Fruit fly (Drosophila melanogaster) whole organism, adult: ENCODE data around the gene Taf13.

Experiments
- CG11617 ChIP-seq: fragments of 200-800 bp; sonication (Bioruptor generic); optimal IDR thresholded peaks from 2 replicates; lab custom pipeline; 2017; ENCODE audit warnings: mild to moderate bottlenecking, missing biosample characterization, missing genetic modification reagents, missing genetic modification characterization
- CG12768 ChIP-seq: fragments of 200-800 bp; sonication (Bioruptor generic); optimal IDR thresholded peaks from 2 replicates; lab custom pipeline; 2017; ENCODE audit warnings: missing biosample characterization, missing genetic modification characterization, mild to moderate bottlenecking, moderate library complexity, missing genetic modification reagents
- CG14711 ChIP-seq: fragments of 200-800 bp; sonication (Bioruptor generic); optimal IDR thresholded peaks from 2 replicates; lab custom pipeline; 2018; ENCODE audit warnings: missing biosample characterization, mild to moderate bottlenecking, missing genetic modification characterization, moderate library complexity
- CG1620 ChIP-seq: fragments of 200-800 bp; sonication (Bioruptor generic); optimal IDR thresholded peaks from 2 replicates; lab custom pipeline; 2016; ENCODE audit warnings: missing biosample characterization, missing genetic modification characterization
- CG33017 ChIP-seq: fragments of 200-800 bp; sonication (Bioruptor generic); optimal IDR thresholded peaks from 2 replicates; lab custom pipeline; 2018; ENCODE audit warnings: missing biosample characterization, mild to moderate bottlenecking, missing genetic modification characterization, moderate library complexity
- CG5204 ChIP-seq: fragments of 200-800 bp; sonication (Bioruptor generic); optimal IDR thresholded peaks from 2 replicates; lab custom pipeline; 2016; ENCODE audit warnings: missing biosample characterization, missing genetic modification characterization
- CG7045 ChIP-seq: fragments of 200-800 bp; sonication (Bioruptor generic); optimal IDR thresholded peaks from 2 replicates; lab custom pipeline; 2017; ENCODE audit warnings: missing biosample characterization, mild to moderate bottlenecking, missing genetic modification characterization
- CG7101 ChIP-seq: fragments of 200-800 bp; sonication (Bioruptor generic); optimal IDR thresholded peaks from 2 replicates; lab custom pipeline; 2018; ENCODE audit warnings: missing biosample characterization, mild to moderate bottlenecking, missing genetic modification characterization, moderate library complexity
- Clk ChIP-seq: fragments of 200-800 bp; sonication (Bioruptor generic); optimal IDR thresholded peaks from 2 replicates; lab custom pipeline; 2017; ENCODE audit warnings: missing biosample characterization, missing genetic modification characterization
- Crg-1 ChIP-seq: fragments of 200-800 bp; sonication (Bioruptor generic); optimal IDR thresholded peaks from 2 replicates; lab custom pipeline; 2016; ENCODE audit warnings: missing biosample characterization, missing genetic modification characterization
- Hr96 ChIP-seq: fragments of 200-800 bp; sonication (Bioruptor generic); optimal IDR thresholded peaks from 2 replicates; lab custom pipeline; 2016; ENCODE audit warnings: missing biosample characterization, missing genetic modification characterization
- Mnt ChIP-seq: fragments of 200-800 bp; sonication (Bioruptor generic); optimal IDR thresholded peaks from 2 replicates; lab custom pipeline; 2016; ENCODE audit warnings: missing biosample characterization, mild to moderate bottlenecking, missing genetic modification characterization
- bab1 ChIP-seq: fragments of 200-800 bp; sonication (Bioruptor generic); optimal IDR thresholded peaks from 3 replicates; lab custom pipeline; 2019; ENCODE audit warnings: missing biosample characterization, mild to moderate bottlenecking, missing genetic modification characterization, moderate library complexity
- cic ChIP-seq: fragments of 200-800 bp; sonication (Bioruptor generic); optimal IDR thresholded peaks from 2 replicates; lab custom pipeline; 2017; ENCODE audit warnings: missing biosample characterization, mild to moderate bottlenecking, missing genetic modification characterization, moderate library complexity
- cnc ChIP-seq, 2 experiments: fragments of >200 bp; optimal IDR thresholded peaks; 2 replicates each; lab custom pipeline; 2017
- kay ChIP-seq: fragments of 200-800 bp; sonication (Bioruptor generic); peaks from one replicate; lab custom pipeline; 2016; ENCODE audit warnings: missing biosample characterization, missing genetic modification characterization, borderline replicate concordance
- ovo ChIP-seq: fragments of 200-800 bp; sonication (Bioruptor generic); optimal IDR thresholded peaks from 2 replicates; lab custom pipeline; 2016; ENCODE audit warnings: missing biosample characterization, missing genetic modification characterization
- pad ChIP-seq: fragments of 200-800 bp; sonication (Bioruptor generic); optimal IDR thresholded peaks from 3 replicates; lab custom pipeline; 2017; ENCODE audit warnings: missing biosample characterization, missing genetic modification characterization, mild to moderate bottlenecking, moderate library complexity, missing genetic modification reagents
- tj ChIP-seq: fragments of 200-800 bp; sonication (Bioruptor generic); optimal IDR thresholded peaks from 3 replicates; lab custom pipeline; 2017; ENCODE audit warnings: missing biosample characterization, mild to moderate bottlenecking, missing genetic modification characterization, moderate library complexity
- toe ChIP-seq: fragments of 200-800 bp; sonication (Bioruptor generic); optimal IDR thresholded peaks from 2 replicates; lab custom pipeline; 2016; ENCODE audit warnings: missing biosample characterization, missing genetic modification characterization

The Taf13 gene

dm6 chr2L:20115865-20116264 lies 22.2 kb upstream of the Taf13 start:
- TF ChIP-seq CG12768 (no peak), CG7045 (GFP tag; lab: Kevin White, UChicago) (no peak), pad (GFP tag; lab: Kevin White, UChicago) (no peak), Clk (GFP tag; lab: Kevin White, UChicago) (no peak), CG7101 (tag; lab: Kevin White, UChicago) (no peak), CG1620 (GFP tag; lab: Kevin White, UChicago) (no peak), CG5204 (GFP tag; lab: Kevin White, UChicago) (no peak), cnc (optimal IDR thresholded peaks at IDR 0.05; lab: Kevin White, UChicago) (no peak), CG11617 (GFP tag; lab: Kevin White, UChicago) (no peak), CG14711 (tag; lab: Kevin White, UChicago) (no peak), tj (GFP tag; lab: Kevin White, UChicago) (no peak), Mnt (GFP tag; lab: Kevin White, UChicago) (no peak), kay (GFP tag; lab: Kevin White, UChicago) (no peak), ovo (GFP tag; lab: Kevin White, UChicago) (no peak)

- TF ChIP-seq pad (GFP tag; lab: Kevin White, UChicago) = peak; percentile 44
- TF ChIP-seq kay (GFP tag; lab: Kevin White, UChicago) = no peak
- TF ChIP-seq CG1620 (GFP tag; lab: Kevin White, UChicago) = peak; percentile 31
Measured at dm6 chr2L:20106595-20106994, 12.9 kb upstream of the Taf13 start.

dm6 chr2L:20104526-20104925 lies 10.9 kb upstream of the Taf13 start:
- no peak for TF ChIP-seq toe (GFP tag; lab: Kevin White, UChicago)
- peak; percentile 11 for TF ChIP-seq Mnt (GFP tag; lab: Kevin White, UChicago)
- TF ChIP-seq pad (GFP tag; lab: Kevin White, UChicago) = no peak
- TF ChIP-seq Crg-1 (GFP tag; lab: Kevin White, UChicago) = no peak
- TF ChIP-seq Hr96 (GFP tag; lab: Kevin White, UChicago) = no peak
- no peak for TF ChIP-seq ovo (GFP tag; lab: Kevin White, UChicago)
- peak; percentile 41 for TF ChIP-seq CG1620 (GFP tag; lab: Kevin White, UChicago)
- no peak for TF ChIP-seq Clk (GFP tag; lab: Kevin White, UChicago)
- peak; percentile 36 for TF ChIP-seq bab1 (GFP tag; lab: Kevin White, UChicago)
- TF ChIP-seq CG11617 (GFP tag; lab: Kevin White, UChicago) = no peak

- TF ChIP-seq kay (GFP tag; lab: Kevin White, UChicago) (peak; percentile 70), CG1620 (GFP tag; lab: Kevin White, UChicago) (no peak)
Measured at dm6 chr2L:20104050-20104449, 10.4 kb upstream of the Taf13 start, which contains the start of gene CG13970. Gene CG13970 (minus strand): TSS chr2L:20104150.

- TF ChIP-seq Clk (GFP tag; lab: Kevin White, UChicago) (no peak), CG33017 (tag; lab: Kevin White, UChicago) (no peak), cic (GFP tag; lab: Kevin White, UChicago) (peak; percentile 72), CG1620 (GFP tag; lab: Kevin White, UChicago) (no peak), toe (GFP tag; lab: Kevin White, UChicago) (peak; percentile 9), CG11617 (GFP tag; lab: Kevin White, UChicago) (peak; percentile 37), tj (GFP tag; lab: Kevin White, UChicago) (peak; percentile 11), Hr96 (GFP tag; lab: Kevin White, UChicago) (peak; percentile 1), CG7045 (GFP tag; lab: Kevin White, UChicago) (no peak), CG7101 (tag; lab: Kevin White, UChicago) (peak; percentile 71), CG12768 (peak; percentile 9), Mnt (GFP tag; lab: Kevin White, UChicago) (no peak), pad (GFP tag; lab: Kevin White, UChicago) (no peak), cnc (optimal IDR thresholded peaks at IDR 0.05; lab: Kevin White, UChicago) (no peak), kay (GFP tag; lab: Kevin White, UChicago) (no peak), CG5204 (GFP tag; lab: Kevin White, UChicago) (no peak), ovo (GFP tag; lab: Kevin White, UChicago) (no peak), bab1 (GFP tag; lab: Kevin White, UChicago) (no peak), Crg-1 (GFP tag; lab: Kevin White, UChicago) (no peak), CG14711 (tag; lab: Kevin White, UChicago) (no peak)
Measured at dm6 chr2L:20098194-20098593, 4.5 kb upstream of the Taf13 start.

dm6 chr2L:20097773-20098172 lies 4.1 kb upstream of the Taf13 start:
- no peak for TF ChIP-seq CG14711 (tag; lab: Kevin White, UChicago)
- peak; percentile 60 for TF ChIP-seq Mnt (GFP tag; lab: Kevin White, UChicago)
- peak; percentile 21 for TF ChIP-seq CG12768

- no peak for TF ChIP-seq tj (GFP tag; lab: Kevin White, UChicago)
- TF ChIP-seq Hr96 (GFP tag; lab: Kevin White, UChicago) = no peak
- peak; percentile 18 for TF ChIP-seq CG5204 (GFP tag; lab: Kevin White, UChicago)
- peak; percentile 41 for TF ChIP-seq CG11617 (GFP tag; lab: Kevin White, UChicago)
- peak; percentile 3 for TF ChIP-seq Crg-1 (GFP tag; lab: Kevin White, UChicago)
- peak; percentile 46 for TF ChIP-seq toe (GFP tag; lab: Kevin White, UChicago)
- TF ChIP-seq Mnt (GFP tag; lab: Kevin White, UChicago) = peak; percentile 23
- no peak for TF ChIP-seq ovo (GFP tag; lab: Kevin White, UChicago)
- peak; percentile 55 for TF ChIP-seq CG14711 (tag; lab: Kevin White, UChicago)
- peak; percentile 24 for TF ChIP-seq bab1 (GFP tag; lab: Kevin White, UChicago)
- peak; percentile 64 for TF ChIP-seq CG7101 (tag; lab: Kevin White, UChicago)
- TF ChIP-seq cnc (optimal IDR thresholded peaks at IDR 0.05; lab: Kevin White, UChicago) = no peak
- TF ChIP-seq pad (GFP tag; lab: Kevin White, UChicago) = peak; percentile 24
- no peak for TF ChIP-seq kay (GFP tag; lab: Kevin White, UChicago)
- TF ChIP-seq CG33017 (tag; lab: Kevin White, UChicago) = peak; percentile 44
- TF ChIP-seq Clk (GFP tag; lab: Kevin White, UChicago) = no peak
Measured at dm6 chr2L:20097105-20097631, 3.5 kb upstream of the Taf13 start, which contains the start of the genes mRpS18B and Kua. Gene mRpS18B (minus strand): TSS chr2L:20097253. Gene Kua (plus strand): TSS chr2L:20097581.
